Worm (Caenorhabditis elegans): ENCODE measurements around the gene glit-1.

ce11 chrX:4749080-4749479 lies 37.0 kb downstream of the glit-1 start, which contains the start of gene lon-2:
- TF ChIP-seq him-1 (tag; optimal IDR thresholded peaks at IDR 0.05) (no peak), W03F9.2 (tag; optimal IDR thresholded peaks at IDR 0.05) (no peak)

Data from whole organism, L4/young adult.